Worm (Caenorhabditis elegans): ENCODE results near the gene ncs-3.

Gene ncs-3

DNA sequence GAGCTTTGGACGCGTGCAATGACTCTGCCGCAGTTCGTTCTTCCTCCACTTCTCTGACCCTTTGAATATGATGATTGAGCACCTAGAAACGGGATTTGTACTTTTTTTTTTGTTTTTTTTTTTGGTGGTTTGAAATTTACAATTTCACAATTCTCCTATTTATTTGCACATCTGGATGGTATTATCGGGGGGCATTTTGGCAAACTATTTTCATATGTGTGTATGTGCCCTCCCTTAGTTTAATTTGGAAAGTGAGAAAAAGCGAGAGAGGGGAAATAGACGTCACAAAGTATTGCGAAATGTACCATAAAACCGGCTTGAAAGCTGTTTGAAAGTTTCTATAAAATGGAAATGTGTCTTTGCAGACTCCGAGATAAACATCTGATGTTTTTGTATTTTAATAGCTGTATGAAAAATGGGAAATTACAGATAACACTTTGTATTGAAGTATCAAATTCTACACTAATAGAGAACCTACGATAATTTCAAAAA is 32.6 kb downstream of the ncs-3 start:
- TF ChIP-seq him-1 (tag; optimal IDR thresholded peaks at IDR 0.05) (peak; percentile 17), dao-5 (tag; optimal IDR thresholded peaks at IDR 0.05) (no peak), W03F9.2 (tag; optimal IDR thresholded peaks at IDR 0.05) (no peak)

DNA sequence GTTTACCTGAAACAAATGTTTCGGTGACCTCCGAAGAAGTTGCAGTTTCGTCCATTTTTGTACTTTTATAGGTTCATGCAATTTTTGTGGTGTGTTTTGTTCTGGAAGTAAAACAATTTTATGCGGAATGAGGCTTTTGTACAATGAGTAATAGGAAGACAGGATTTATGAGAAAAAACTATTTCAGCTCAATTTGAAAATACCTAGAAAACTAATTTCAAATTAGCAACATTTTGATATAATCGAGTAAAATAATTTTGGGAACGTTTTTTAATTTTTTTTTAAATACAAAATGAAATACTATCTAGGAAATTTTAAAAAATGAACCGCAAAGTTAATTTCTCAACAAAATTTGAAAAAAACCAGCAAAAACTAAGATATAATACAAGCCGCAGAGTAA is 34.2 kb downstream of the ncs-3 start, which contains the start of gene rei-2:
Gene rei-2 (minus strand): TSS at position 101 of the 400 bp plus-strand sequence.
- TF ChIP-seq him-1 (tag; optimal IDR thresholded peaks at IDR 0.05) (no peak), dao-5 (tag; optimal IDR thresholded peaks at IDR 0.05) (no peak), W03F9.2 (tag; optimal IDR thresholded peaks at IDR 0.05) (no peak)

DNA sequence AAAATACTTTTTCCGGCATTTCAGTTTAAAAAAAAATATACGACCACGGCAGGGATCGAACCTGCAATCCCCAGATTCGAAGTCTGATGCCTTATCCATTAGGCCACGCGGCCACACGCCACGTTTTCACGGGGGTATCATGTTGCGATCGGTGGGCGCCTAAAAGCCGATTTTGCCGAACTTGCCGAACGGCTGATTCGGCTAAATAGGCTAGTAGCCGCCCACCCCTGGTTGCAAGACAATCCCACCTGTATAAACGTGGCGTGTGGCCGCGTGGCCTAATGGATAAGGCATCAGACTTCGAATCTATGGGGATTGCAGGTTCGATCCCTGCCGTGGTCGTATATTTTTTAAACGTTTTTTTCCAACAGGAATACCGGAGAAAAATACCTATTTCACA is 35.3 kb downstream of the ncs-3 start:
- no peak for TF ChIP-seq dao-5 (tag; optimal IDR thresholded peaks at IDR 0.05)
- TF ChIP-seq W03F9.2 (tag; optimal IDR thresholded peaks at IDR 0.05): no peak
- TF ChIP-seq him-1 (tag; optimal IDR thresholded peaks at IDR 0.05): no peak

DNA sequence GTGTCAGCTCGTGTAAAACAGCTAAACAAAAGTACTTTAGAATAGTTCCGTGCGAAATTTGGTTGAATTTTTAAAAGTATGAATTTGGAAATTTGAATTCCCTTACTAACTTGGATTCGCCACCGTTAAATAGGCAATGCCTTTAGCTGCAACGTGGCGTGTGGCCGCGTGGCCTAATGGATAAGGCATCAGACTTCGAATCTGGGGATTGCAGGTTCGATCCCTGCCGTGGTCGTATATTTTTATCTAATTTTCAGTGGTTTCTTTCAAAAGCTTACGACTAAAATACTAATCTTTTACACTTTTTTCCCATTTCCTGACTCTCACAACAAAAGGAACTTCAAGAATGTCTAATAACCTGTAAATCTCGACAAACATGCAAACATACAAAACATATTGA is 35.8 kb downstream of the ncs-3 start:
- TF ChIP-seq dao-5 (tag; optimal IDR thresholded peaks at IDR 0.05) (no peak), him-1 (tag; optimal IDR thresholded peaks at IDR 0.05) (no peak), W03F9.2 (tag; optimal IDR thresholded peaks at IDR 0.05) (no peak)

DNA sequence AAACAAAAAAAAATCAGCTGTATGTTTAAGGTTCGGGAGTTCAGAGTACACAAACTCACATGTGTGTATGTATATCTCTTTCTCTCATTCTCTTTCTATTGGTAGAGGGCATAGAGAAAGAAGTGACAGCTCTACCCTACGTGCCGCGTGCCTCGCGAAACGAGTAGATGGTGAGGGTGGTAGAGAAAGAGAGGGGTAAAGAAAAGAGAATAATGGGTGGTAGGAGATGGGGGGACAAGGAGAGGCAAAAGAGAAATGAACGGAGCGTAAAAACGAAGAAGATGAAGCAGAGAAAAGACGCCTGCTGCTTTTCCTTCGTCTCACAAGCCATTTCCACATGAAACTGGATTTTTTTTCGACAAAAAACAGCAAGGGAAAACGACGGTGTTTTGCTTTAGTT is 39.3 kb downstream of the ncs-3 start:
- TF ChIP-seq W03F9.2 (tag; optimal IDR thresholded peaks at IDR 0.05) (peak; percentile 80), him-1 (tag; optimal IDR thresholded peaks at IDR 0.05) (peak; percentile 92), dao-5 (tag; optimal IDR thresholded peaks at IDR 0.05) (no peak)

DNA sequence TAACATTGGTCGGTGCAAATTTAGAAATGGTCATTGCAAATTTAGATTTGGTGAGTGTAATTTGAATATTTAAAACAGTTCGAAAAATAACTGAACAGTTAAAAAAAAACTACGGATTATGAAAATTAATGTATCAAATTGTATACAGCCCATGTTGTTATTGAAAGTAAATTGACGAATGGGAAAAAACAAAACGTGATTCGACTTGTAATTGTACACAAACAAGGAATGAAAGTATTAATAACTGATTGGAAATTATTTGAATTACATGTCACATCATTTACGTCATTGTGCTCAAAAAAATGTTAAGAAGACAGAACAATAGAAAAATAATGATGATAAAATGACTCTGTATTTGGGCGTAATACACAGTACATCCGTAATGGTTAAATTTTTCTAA is 40.5 kb downstream of the ncs-3 start:
- no peak for TF ChIP-seq dao-5 (tag; optimal IDR thresholded peaks at IDR 0.05)
- no peak for TF ChIP-seq W03F9.2 (tag; optimal IDR thresholded peaks at IDR 0.05)
- TF ChIP-seq him-1 (tag; optimal IDR thresholded peaks at IDR 0.05): no peak

DNA sequence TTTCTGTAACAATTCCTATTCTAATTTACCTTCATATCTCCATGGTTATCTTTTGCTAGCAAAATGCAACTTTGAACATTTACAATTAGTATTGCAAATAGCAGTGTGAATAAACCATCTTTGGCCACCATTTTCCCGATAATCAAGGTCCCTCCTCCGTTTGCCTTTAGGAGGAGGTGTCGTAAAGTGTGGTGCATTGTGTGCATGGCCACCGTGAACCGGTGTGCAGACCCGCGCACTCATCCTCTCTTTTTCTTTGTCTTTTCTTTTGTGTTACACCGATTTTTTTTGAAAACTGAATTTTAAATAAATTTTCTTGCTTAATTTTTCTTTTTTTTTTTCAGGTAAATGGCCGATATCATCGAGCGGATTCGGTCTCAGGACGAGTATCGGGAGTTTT is 42.9 kb downstream of the ncs-3 start, which contains the start of the genes pigx-1 and rme-6:
Gene pigx-1 (minus strand): TSS at position 206 of the 400 bp plus-strand sequence.
Gene rme-6 (plus strand): TSS at position 345 of the 400 bp plus-strand sequence.
- no peak for TF ChIP-seq dao-5 (tag; optimal IDR thresholded peaks at IDR 0.05)
- no peak for TF ChIP-seq him-1 (tag; optimal IDR thresholded peaks at IDR 0.05)
- TF ChIP-seq W03F9.2 (tag; optimal IDR thresholded peaks at IDR 0.05): no peak

DNA sequence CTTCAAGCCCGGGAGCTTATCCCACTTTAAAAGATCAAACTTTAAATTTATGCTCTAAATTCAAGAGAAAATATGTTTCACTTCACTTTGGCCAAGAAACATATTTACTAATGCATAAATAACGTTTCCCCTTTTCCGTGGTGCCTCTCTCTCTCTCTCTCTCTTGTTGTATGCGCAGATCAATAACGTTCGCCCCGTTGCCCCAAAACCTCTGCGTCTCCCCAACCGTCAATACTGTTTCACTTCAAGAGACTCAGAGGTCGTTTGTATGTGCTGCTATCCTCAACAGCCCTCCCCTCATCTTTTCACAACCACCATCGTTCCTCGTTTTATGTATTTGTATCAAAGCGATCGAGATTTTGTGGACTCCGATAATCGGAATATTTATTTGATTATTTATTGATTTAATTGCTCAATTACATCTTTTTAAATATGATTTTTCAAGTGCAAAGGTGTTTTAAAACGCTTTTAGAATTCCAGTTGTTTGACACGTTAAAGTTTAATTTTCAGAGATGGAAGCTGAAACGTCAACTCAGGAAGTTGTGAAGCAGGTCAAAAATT is 49.9 kb downstream of the ncs-3 start, which contains the start of gene ife-4:
Gene ife-4 (plus strand): TSS at position 511 of the 561 bp plus-strand sequence.
- no peak for TF ChIP-seq W03F9.2 (tag; optimal IDR thresholded peaks at IDR 0.05)
- peak; percentile 15 for TF ChIP-seq him-1 (tag; optimal IDR thresholded peaks at IDR 0.05)
- TF ChIP-seq dao-5 (tag; optimal IDR thresholded peaks at IDR 0.05): no peak

Data from whole organism, L4/young adult.